Worm (Caenorhabditis elegans) whole organism, L3 larva: ENCODE data around the gene let-805.

ENCODE experiments used
- ZK546.5 ChIP-seq: sonication (generic microtip); optimal IDR thresholded peaks from 2 replicates; lab custom pipeline; 2017; ENCODE audit warnings: missing biosample characterization, missing genetic modification characterization
- lin-39 ChIP-seq: fragments of 150-350 bp; optimal IDR thresholded peaks from 2 replicates; lab custom pipeline; 2018; ENCODE audit warnings: missing biosample characterization, missing genetic modification reagents, missing genetic modification characterization
- nhr-28 ChIP-seq: fragments of 150-350 bp; optimal IDR thresholded peaks from 2 replicates; lab custom pipeline; 2014; ENCODE audit warnings: missing biosample characterization, missing genetic modification characterization
- unc-62 ChIP-seq: fragments of 150-350 bp; sonication (generic microtip); optimal IDR thresholded peaks from 4 replicates; lab custom pipeline; 2014; ENCODE audit warnings: missing biosample characterization, missing genetic modification reagents, missing genetic modification characterization
- ztf-4 ChIP-seq: fragments of 150-350 bp; optimal IDR thresholded peaks from 2 replicates; lab custom pipeline; 2014; ENCODE audit warnings: missing biosample characterization, missing genetic modification characterization

ce11 chrIII:2710211-2710610, 52.3 kb downstream of the let-805 start:
- TF ChIP-seq ztf-4, result no peak
- TF ChIP-seq nhr-28 (tag; lab: Kevin White, UChicago), result no peak
- no peak for TF ChIP-seq ZK546.5 (tag; lab: Kevin White, UChicago)
- no peak for TF ChIP-seq lin-39 (tag; lab: Kevin White, UChicago)
- no peak for TF ChIP-seq unc-62 (GFP tag; lab: Kevin White, UChicago)
